Worm (Caenorhabditis elegans) whole organism, early embryonic: ENCODE results near the gene mtm-5.

Experiments
- F13C5.2 ChIP-seq: sonication (generic microtip); optimal IDR thresholded peaks from 2 replicates; lab custom pipeline; 2017; ENCODE audit warnings: mild to moderate bottlenecking, missing genetic modification characterization, inconsistent platforms, missing compliant biosample characterization
- aly-1 ChIP-seq: sonication (generic microtip); optimal IDR thresholded peaks from 2 replicates; lab custom pipeline; 2016; ENCODE audit warnings: missing genetic modification characterization, missing compliant biosample characterization
- ama-1 ChIP-seq: fragments of 150-350 bp; optimal IDR thresholded peaks from 2 replicates; lab custom pipeline; 2014
- ets-7 ChIP-seq: sonication (generic microtip); optimal IDR thresholded peaks from 2 replicates; lab custom pipeline; 2016; ENCODE audit warnings: missing genotype, missing genetic modification characterization, missing compliant biosample characterization
- flt-1 ChIP-seq: fragments of 200-800 bp; sonication (Bioruptor generic); IDR thresholded peaks from 2 replicates; pipeline ENCODE4 v1.3.6; 2022; ENCODE audit warnings: missing genetic modification characterization, missing compliant biosample characterization
- hmbx-1 ChIP-seq: sonication (generic microtip); optimal IDR thresholded peaks from 2 replicates; lab custom pipeline; 2016; ENCODE audit warnings: mild to moderate bottlenecking, missing genetic modification characterization, missing compliant biosample characterization
- pes-1 ChIP-seq: fragments of 200-800 bp; sonication (Bioruptor generic); IDR thresholded peaks from 2 replicates; pipeline ENCODE4 v1.3.6; 2022; ENCODE audit warnings: missing genetic modification reagents, missing genetic modification characterization, missing compliant biosample characterization
- scrt-1 ChIP-seq: fragments of 200-800 bp; sonication (Bioruptor generic); IDR thresholded peaks from 2 replicates; pipeline ENCODE4 v1.3.6; 2022; ENCODE audit warnings: missing genetic modification characterization, missing compliant biosample characterization
- sea-1 ChIP-seq: fragments of 200-800 bp; sonication (Bioruptor generic); conservative IDR thresholded peaks from 2 replicates; pipeline ENCODE4 v1.3.6; 2022; ENCODE audit warnings: missing genetic modification characterization, missing compliant biosample characterization
- tbx-11 ChIP-seq: fragments of 200-800 bp; sonication (Bioruptor generic); IDR thresholded peaks from 2 replicates; pipeline ENCODE4 v1.3.6; 2022; ENCODE audit warnings: missing genetic modification characterization, missing compliant biosample characterization
- tbx-37 ChIP-seq: fragments of 200-800 bp; sonication (Bioruptor generic); conservative IDR thresholded peaks from 2 replicates; pipeline ENCODE4 v1.3.6; 2022; ENCODE audit warnings: missing genetic modification reagents, missing genetic modification characterization, missing compliant biosample characterization
- tra-4 ChIP-seq: sonication (generic microtip); optimal IDR thresholded peaks from 2 replicates; lab custom pipeline; 2017; ENCODE audit warnings: missing genetic modification characterization, missing compliant biosample characterization

DNA sequence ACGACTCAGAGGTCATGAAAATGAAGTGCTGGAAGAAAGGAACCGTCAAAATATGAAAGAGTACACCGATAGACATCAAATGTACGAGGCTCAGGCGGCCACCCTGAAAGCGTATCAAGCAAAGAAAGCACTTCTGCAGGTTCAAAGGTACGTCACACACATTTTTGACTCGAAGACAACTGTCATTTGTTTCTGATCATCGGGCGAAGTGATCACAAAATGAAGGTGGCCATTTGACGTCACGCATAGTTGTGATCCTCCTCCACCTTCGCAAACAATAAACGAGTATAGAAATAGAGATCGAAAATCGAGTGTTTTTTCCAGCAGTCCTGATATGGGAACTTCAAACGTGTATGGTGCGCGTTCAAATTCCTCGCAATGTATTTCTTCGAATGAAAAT lies 44.0 kb downstream of the mtm-5 start:
- no peak for TF ChIP-seq ama-1
- no peak for TF ChIP-seq tbx-37
- TF ChIP-seq aly-1 (tag; lab: Kevin White, UChicago) = no peak
- TF ChIP-seq hmbx-1 (tag; lab: Kevin White, UChicago) = no peak
- TF ChIP-seq sea-1 (GFP tag; lab: Robert Waterston, UW) = no peak
- no peak for TF ChIP-seq tra-4
- no peak for TF ChIP-seq F13C5.2 (tag; lab: Kevin White, UChicago)
- TF ChIP-seq flt-1 (GFP tag; lab: Robert Waterston, UW) = no peak
- no peak for TF ChIP-seq tbx-11
- TF ChIP-seq pes-1 = no peak
- TF ChIP-seq scrt-1 (GFP tag; lab: Robert Waterston, UW) = no peak
- TF ChIP-seq ets-7 (tag; lab: Kevin White, UChicago) = no peak
